Worm (Caenorhabditis elegans) whole organism, young adult: ENCODE results near the gene gst-9.
"Not testable (repeated sequence)": the region's sequence is repeated elsewhere in the genome, so short reads cannot be mapped to it uniquely, and the experiment has no call there.

Experiments
- B0336.3 ChIP-seq: fragments of 200-800 bp; sonication (Bioruptor generic); IDR thresholded peaks from 2 replicates; pipeline ENCODE4 v1.3.6; 2022; ENCODE audit warnings: missing genetic modification characterization, missing compliant biosample characterization
- D2030.7 ChIP-seq: fragments of 200-800 bp; sonication (Bioruptor generic); IDR thresholded peaks from 2 replicates; pipeline ENCODE4 v1.3.6; 2022; ENCODE audit warnings: missing genetic modification reagents, missing genetic modification characterization, missing compliant biosample characterization
- F57C9.4 ChIP-seq: sonication (generic microtip); optimal IDR thresholded peaks from 2 replicates; lab custom pipeline; 2017; ENCODE audit warnings: mild to moderate bottlenecking, missing genetic modification characterization, missing compliant biosample characterization
- K11D2.4 ChIP-seq: fragments of 200-800 bp; sonication (Bioruptor generic); IDR thresholded peaks from 2 replicates; pipeline ENCODE4 v1.3.6; 2022; ENCODE audit warnings: missing genetic modification reagents, missing genetic modification characterization, missing compliant biosample characterization
- T26A5.8 ChIP-seq: sonication (generic microtip); optimal IDR thresholded peaks from 2 replicates; lab custom pipeline; 2016; ENCODE audit warnings: missing genetic modification characterization, missing compliant biosample characterization
- Y56A3A.18 ChIP-seq: fragments of 200-800 bp; sonication (Bioruptor generic); IDR thresholded peaks from 2 replicates; pipeline ENCODE4 v1.3.6; 2022; ENCODE audit warnings: missing genetic modification reagents, missing genetic modification characterization, missing compliant biosample characterization
- Y95B8A.8 ChIP-seq: fragments of 200-800 bp; sonication (Bioruptor generic); IDR thresholded peaks from 2 replicates; pipeline ENCODE4 v1.3.6; 2022; ENCODE audit warnings: missing genetic modification reagents, missing genetic modification characterization, missing compliant biosample characterization
- akir-1 ChIP-seq: fragments of 200-800 bp; sonication (Bioruptor generic); optimal IDR thresholded peaks from 2 replicates; lab custom pipeline; 2018; ENCODE audit warnings: mild to moderate bottlenecking, missing genetic modification characterization, moderate library complexity, missing compliant biosample characterization
- aptf-3 ChIP-seq: fragments of 200-800 bp; sonication (Bioruptor generic); IDR thresholded peaks from 2 replicates; pipeline ENCODE4 v1.3.6; 2022; ENCODE audit warnings: missing genetic modification characterization, missing compliant biosample characterization
- attf-3 ChIP-seq: fragments of 200-800 bp; sonication (Bioruptor generic); conservative IDR thresholded peaks from 2 replicates; pipeline ENCODE4 v1.3.6; 2022; ENCODE audit warnings: missing genetic modification reagents, missing genetic modification characterization, missing compliant biosample characterization
- cebp-1 ChIP-seq, 2 experiments: fragments of 200-800 bp in 1 of 2; sonication (Bioruptor generic) in 1 of 2; sonication (generic microtip) in 1 of 2; IDR thresholded peaks in 1 of 2; optimal IDR thresholded peaks in 1 of 2; 2 replicates each; pipeline versions ENCODE4 v1.3.6 to Lab custom; 2017 to 2022; ENCODE audit warnings: missing compliant biosample characterization in 2 of 2, missing genetic modification characterization in 2 of 2, mild to moderate bottlenecking in 1 of 2, missing genetic modification reagents in 1 of 2, moderate library complexity in 1 of 2
- ceh-27 ChIP-seq: fragments of 200-800 bp; sonication (Bioruptor generic); optimal IDR thresholded peaks from 2 replicates; lab custom pipeline; 2018; ENCODE audit warnings: mild to moderate bottlenecking, missing genetic modification characterization, moderate library complexity, missing compliant biosample characterization
- ceh-40 ChIP-seq: fragments of 200-800 bp; sonication (Bioruptor generic); IDR thresholded peaks from 2 replicates; pipeline ENCODE4 v1.3.6; 2022; ENCODE audit warnings: missing genetic modification characterization, missing compliant biosample characterization
- chd-7 ChIP-seq: sonication (generic microtip); optimal IDR thresholded peaks from 2 replicates; lab custom pipeline; 2016; ENCODE audit warnings: mild to moderate bottlenecking, missing genetic modification characterization, moderate library complexity, missing compliant biosample characterization
- efl-1 ChIP-seq: fragments of 150-350 bp; optimal IDR thresholded peaks from 2 replicates; lab custom pipeline; 2014; ENCODE audit warnings: missing biosample characterization, missing genetic modification reagents, missing genetic modification characterization
- egrh-3 ChIP-seq: fragments of 200-800 bp; sonication (Bioruptor generic); IDR thresholded peaks from 2 replicates; pipeline ENCODE4 v1.3.6; 2022; ENCODE audit warnings: missing genetic modification reagents, missing genetic modification characterization, missing compliant biosample characterization
- ekl-4 ChIP-seq: fragments of 200-800 bp; sonication (Bioruptor generic); IDR thresholded peaks from 2 replicates; pipeline ENCODE4 v1.3.6; 2022; ENCODE audit warnings: missing genetic modification reagents, missing genetic modification characterization, missing compliant biosample characterization
- ets-4 ChIP-seq: fragments of 200-800 bp; sonication (Bioruptor generic); optimal IDR thresholded peaks from 2 replicates; lab custom pipeline; 2018; ENCODE audit warnings: mild to moderate bottlenecking, missing genetic modification characterization, missing compliant biosample characterization
- hlh-12 ChIP-seq: sonication (generic microtip); optimal IDR thresholded peaks from 2 replicates; lab custom pipeline; 2016; ENCODE audit warnings: missing genetic modification characterization, missing compliant biosample characterization
- let-607 ChIP-seq, 2 experiments: fragments of 200-800 bp in 1 of 2; sonication (Bioruptor generic) in 1 of 2; sonication (generic microtip) in 1 of 2; optimal IDR thresholded peaks; 2 replicates each; lab custom pipeline; 2016 to 2018; ENCODE audit warnings: mild to moderate bottlenecking in 2 of 2, missing compliant biosample characterization in 2 of 2, missing genetic modification characterization in 2 of 2, moderate library complexity in 2 of 2, missing genotype in 1 of 2
- lin-35 ChIP-seq, 3 experiments: fragments of 150-350 bp in 2 of 3; sonication (generic microtip) in 1 of 3; optimal IDR thresholded peaks; 2 replicates each; lab custom pipeline; 2014 to 2018; ENCODE audit warnings: missing biosample characterization in 3 of 3, missing genetic modification characterization in 3 of 3, missing genetic modification reagents in 3 of 3
- lin-40 ChIP-seq: sonication (generic microtip); optimal IDR thresholded peaks from 2 replicates; lab custom pipeline; 2016; ENCODE audit warnings: missing genetic modification characterization, mild to moderate bottlenecking, missing compliant biosample characterization, missing genotype, missing genetic modification reagents
- lsy-27 ChIP-seq: sonication (generic microtip); optimal IDR thresholded peaks from 2 replicates; lab custom pipeline; 2017; ENCODE audit warnings: missing genetic modification characterization, mild to moderate bottlenecking, missing compliant biosample characterization, antibody characterized with exemption, missing genotype, borderline replicate concordance; ENCODE audit not compliant: insufficient read depth
- mel-28 ChIP-seq: sonication (generic microtip); optimal IDR thresholded peaks from 2 replicates; lab custom pipeline; 2016; ENCODE audit warnings: borderline replicate concordance, mild to moderate bottlenecking, missing genetic modification characterization, missing compliant biosample characterization
- pbrm-1 ChIP-seq: fragments of 200-800 bp; sonication (Bioruptor generic); IDR thresholded peaks from 2 replicates; pipeline ENCODE4 v1.3.6; 2022; ENCODE audit warnings: missing genetic modification reagents, missing genetic modification characterization, missing compliant biosample characterization
- rec-8 ChIP-seq, 2 experiments: sonication (generic microtip); optimal IDR thresholded peaks; 2 replicates each; lab custom pipeline; 2016; ENCODE audit warnings: mild to moderate bottlenecking in 2 of 2, missing genetic modification characterization in 2 of 2, missing genetic modification reagents in 2 of 2, missing genotype in 2 of 2, missing biosample characterization in 1 of 2, missing compliant biosample characterization in 1 of 2, moderate library complexity in 1 of 2
- rpc-1 ChIP-seq, 2 experiments: fragments of 150-350 bp in 1 of 2; sonication (generic microtip) in 1 of 2; optimal IDR thresholded peaks; 2 replicates each; lab custom pipeline; 2014 to 2018; ENCODE audit warnings: missing biosample characterization in 1 of 2, missing genetic modification characterization in 1 of 2, missing genetic modification reagents in 1 of 2, missing genotype in 1 of 2
- tbp1 ChIP-seq: fragments of 200-800 bp; sonication (Bioruptor generic); optimal IDR thresholded peaks from 2 replicates; lab custom pipeline; 2018; ENCODE audit warnings: mild to moderate bottlenecking, missing genetic modification characterization, missing compliant biosample characterization
- unc-62 ChIP-seq: fragments of 150-350 bp; optimal IDR thresholded peaks from 2 replicates; lab custom pipeline; 2014; ENCODE audit warnings: missing biosample characterization, missing genetic modification reagents, missing genetic modification characterization
- xnd-1 ChIP-seq: sonication (generic microtip); optimal IDR thresholded peaks from 2 replicates; lab custom pipeline; 2016; ENCODE audit warnings: missing genotype, missing genetic modification reagents, missing genetic modification characterization, missing compliant biosample characterization
- ztf-18 ChIP-seq: sonication (generic microtip); optimal IDR thresholded peaks from 2 replicates; lab custom pipeline; 2016; ENCODE audit warnings: missing genotype, mild to moderate bottlenecking, missing genetic modification characterization, missing compliant biosample characterization
- ztf-22 ChIP-seq: fragments of 200-800 bp; sonication (Bioruptor generic); optimal IDR thresholded peaks from 2 replicates; lab custom pipeline; 2018; ENCODE audit warnings: mild to moderate bottlenecking, missing genetic modification characterization, moderate library complexity, missing compliant biosample characterization
- ztf-6 ChIP-seq: fragments of 200-800 bp; sonication (Bioruptor generic); IDR thresholded peaks from 2 replicates; pipeline ENCODE4 v1.3.6; 2022; ENCODE audit warnings: missing genetic modification reagents, missing genetic modification characterization, missing compliant biosample characterization

Gene gst-9

ce11 chrII:4891012-4891775 lies at the start of gene gst-9 (continued):
- TF ChIP-seq D2030.7 (GFP tag; lab: Robert Waterston, UW) (no peak), efl-1 (GFP tag; lab: Kevin White, UChicago) (no peak), cebp-1 (GFP tag; IDR thresholded peaks at IDR 0.05; lab: Robert Waterston, UW) (peak; percentile 68), cebp-1 (tag; optimal IDR thresholded peaks at IDR 0.05; lab: Kevin White, UChicago) (peak; percentile 82), aptf-3 (GFP tag; lab: Robert Waterston, UW) (no peak), ets-4 (GFP tag; lab: Kevin White, UChicago) (no peak), B0336.3 (GFP tag; lab: Robert Waterston, UW) (peak; percentile 69), ztf-22 (GFP tag; lab: Kevin White, UChicago) (peak; percentile 62), ztf-18 (tag; lab: Kevin White, UChicago) (no peak), rpc-1 (optimal IDR thresholded peaks at IDR 0.05; lab: Kevin White, UChicago) (no peak), rpc-1 (tag; optimal IDR thresholded peaks at IDR 0.05; lab: Kevin White, UChicago) (no peak), akir-1 (GFP tag; lab: Kevin White, UChicago) (no peak), Y95B8A.8 (GFP tag; lab: Robert Waterston, UW) (no peak), lsy-27 (tag; lab: Kevin White, UChicago) (no peak), chd-7 (peak; percentile 28), unc-62 (GFP tag; lab: Kevin White, UChicago) (no peak), ztf-6 (no peak), egrh-3 (no peak), K11D2.4 (GFP tag; lab: Robert Waterston, UW) (peak; percentile 68; the same call in 1 of the 2 replicates), lin-40 (tag; lab: Kevin White, UChicago) (peak; percentile 44), rec-8 (tag; optimal IDR thresholded peaks at IDR 0.05; lab: Kevin White, UChicago) (no peak), mel-28 (no peak), hlh-12 (no peak), T26A5.8 (no peak), ekl-4 (peak; percentile 71; the same call in 1 of the 2 replicates), F57C9.4 (tag; lab: Kevin White, UChicago) (peak; percentile 44), tbp1 (GFP tag; lab: Kevin White, UChicago) (peak; percentile 52), attf-3 (GFP tag; lab: Robert Waterston, UW) (no peak), Y56A3A.18 (GFP tag; lab: Robert Waterston, UW) (peak; percentile 76), let-607 (tag; optimal IDR thresholded peaks at IDR 0.05; lab: Kevin White, UChicago) (no peak), pbrm-1 (GFP tag; lab: Robert Waterston, UW) (0 out of 2 replicates have a peak, but pooled peaks have one; percentile 53), ceh-27 (GFP tag; lab: Kevin White, UChicago) (no peak)

- not testable (repeated sequence) for TF ChIP-seq ceh-40 (GFP tag; lab: Robert Waterston, UW); xnd-1 (tag; lab: Kevin White, UChicago); lin-35 (GFP tag; optimal IDR thresholded peaks at IDR 0.05; lab: Kevin White, UChicago)
- TF ChIP-seq, all 124 proteins: peak for 0; not testable (repeated sequence) for 124
Observed at ce11 chrII:4842143-4842658, 49.2 kb upstream of the gst-9 start, which contains the start of the genes T23B7.2 and nspd-4. T23B7.2 (minus strand) TSS chrII:4842243. nspd-4 (plus strand) TSS chrII:4842608.
